Worm (Caenorhabditis elegans) whole organism, late embryonic: ENCODE data around the gene sel-5.

Source experiments
- C38D4.7 ChIP-seq: fragments of 200-800 bp; sonication (Bioruptor generic); optimal IDR thresholded peaks from 2 replicates; lab custom pipeline; 2018; ENCODE audit warnings: mild to moderate bottlenecking, missing genetic modification characterization, moderate library complexity, missing compliant biosample characterization
- F13H6.1 ChIP-seq: sonication (generic microtip); optimal IDR thresholded peaks from 2 replicates; lab custom pipeline; 2016; ENCODE audit warnings: missing genetic modification characterization, missing compliant biosample characterization
- K02D7.2 ChIP-seq: sonication (generic microtip); optimal IDR thresholded peaks from 2 replicates; lab custom pipeline; 2017; ENCODE audit warnings: mild to moderate bottlenecking, missing genetic modification characterization, missing compliant biosample characterization
- ceh-18 ChIP-seq: sonication (generic microtip); optimal IDR thresholded peaks from 2 replicates; lab custom pipeline; 2016; ENCODE audit warnings: missing genetic modification characterization, missing compliant biosample characterization
- ceh-19 ChIP-seq: fragments of 200-800 bp; sonication (Bioruptor generic); optimal IDR thresholded peaks from 2 replicates; lab custom pipeline; 2018; ENCODE audit warnings: mild to moderate bottlenecking, missing genetic modification characterization, missing compliant biosample characterization
- ceh-2 ChIP-seq: sonication (generic microtip); optimal IDR thresholded peaks from 2 replicates; lab custom pipeline; 2016; ENCODE audit warnings: missing genotype, missing genetic modification characterization, missing compliant biosample characterization
- ceh-30 ChIP-seq: fragments of 150-350 bp; optimal IDR thresholded peaks from 2 replicates; lab custom pipeline; 2014; ENCODE audit warnings: missing biosample characterization, missing genetic modification characterization
- ceh-31 ChIP-seq: sonication (generic microtip); optimal IDR thresholded peaks from 2 replicates; lab custom pipeline; 2016; ENCODE audit warnings: missing genetic modification characterization, missing compliant biosample characterization
- ceh-34 ChIP-seq: sonication (generic microtip); optimal IDR thresholded peaks from 2 replicates; lab custom pipeline; 2016; ENCODE audit warnings: mild to moderate bottlenecking, missing genetic modification characterization, missing compliant biosample characterization
- ceh-45 ChIP-seq: fragments of 200-800 bp; sonication (Bioruptor generic); IDR thresholded peaks from 2 replicates; pipeline ENCODE4 v1.3.6; 2022; ENCODE audit warnings: missing genetic modification reagents, missing genetic modification characterization, missing compliant biosample characterization
- ceh-48 ChIP-seq: sonication (generic microtip); optimal IDR thresholded peaks from 2 replicates; lab custom pipeline; 2016; ENCODE audit warnings: missing genetic modification characterization, inconsistent platforms, missing compliant biosample characterization
- ceh-6 ChIP-seq: fragments of 200-800 bp; sonication (Bioruptor generic); optimal IDR thresholded peaks from 2 replicates; lab custom pipeline; 2018; ENCODE audit warnings: mild to moderate bottlenecking, missing genetic modification characterization, missing compliant biosample characterization
- che-1 ChIP-seq: sonication (generic microtip); optimal IDR thresholded peaks from 2 replicates; lab custom pipeline; 2016; ENCODE audit warnings: mild to moderate bottlenecking, missing genetic modification characterization, missing compliant biosample characterization
- elt-2 ChIP-seq: sonication (generic microtip); optimal IDR thresholded peaks from 2 replicates; lab custom pipeline; 2016; ENCODE audit warnings: missing genetic modification reagents, missing genetic modification characterization, missing compliant biosample characterization
- eyg-1 ChIP-seq: sonication (generic microtip); optimal IDR thresholded peaks from 2 replicates; lab custom pipeline; 2016; ENCODE audit warnings: missing genotype, missing genetic modification characterization, missing compliant biosample characterization
- fax-1 ChIP-seq: sonication (generic microtip); optimal IDR thresholded peaks from 2 replicates; lab custom pipeline; 2016; ENCODE audit warnings: missing genotype, missing genetic modification characterization, missing compliant biosample characterization
- gmeb-2 ChIP-seq: sonication (generic microtip); optimal IDR thresholded peaks from 2 replicates; lab custom pipeline; 2016; ENCODE audit warnings: missing genetic modification characterization, inconsistent platforms, missing compliant biosample characterization
- lim-6 ChIP-seq: sonication (generic microtip); optimal IDR thresholded peaks from 2 replicates; lab custom pipeline; 2016; ENCODE audit warnings: missing genetic modification characterization, missing compliant biosample characterization
- lin-11 ChIP-seq: fragments of 200-800 bp; sonication (Bioruptor generic); optimal IDR thresholded peaks from 2 replicates; lab custom pipeline; 2018; ENCODE audit warnings: mild to moderate bottlenecking, missing genetic modification characterization, missing compliant biosample characterization
- nfya-1 ChIP-seq: sonication (generic microtip); optimal IDR thresholded peaks from 2 replicates; lab custom pipeline; 2017; ENCODE audit warnings: missing genetic modification characterization, mild to moderate bottlenecking, missing compliant biosample characterization, antibody characterized with exemption, moderate library complexity
- nhr-11 ChIP-seq: fragments of 150-350 bp; optimal IDR thresholded peaks from 2 replicates; lab custom pipeline; 2014; ENCODE audit warnings: missing biosample characterization, missing genetic modification characterization
- nhr-232 ChIP-seq: sonication (generic microtip); optimal IDR thresholded peaks from 2 replicates; lab custom pipeline; 2016; ENCODE audit warnings: missing genetic modification characterization, missing compliant biosample characterization
- pat-9 ChIP-seq: fragments of 200-800 bp; sonication (Bioruptor generic); optimal IDR thresholded peaks from 2 replicates; lab custom pipeline; 2018; ENCODE audit warnings: mild to moderate bottlenecking, missing genetic modification characterization, moderate library complexity, missing compliant biosample characterization
- pha-2 ChIP-seq: sonication (generic microtip); optimal IDR thresholded peaks from 2 replicates; lab custom pipeline; 2017; ENCODE audit warnings: mild to moderate bottlenecking, missing genetic modification characterization, missing compliant biosample characterization
- pqm-1 ChIP-seq: sonication (generic microtip); optimal IDR thresholded peaks from 2 replicates; lab custom pipeline; 2016; ENCODE audit warnings: missing genetic modification characterization, missing compliant biosample characterization
- pros-1 ChIP-seq: fragments of 150-350 bp; optimal IDR thresholded peaks from 2 replicates; lab custom pipeline; 2014; ENCODE audit warnings: missing biosample characterization, missing genetic modification reagents, missing genetic modification characterization
- ref-2 ChIP-seq: sonication (generic microtip); optimal IDR thresholded peaks from 2 replicates; lab custom pipeline; 2016; ENCODE audit warnings: missing genetic modification characterization, missing compliant biosample characterization
- rnt-1 ChIP-seq: sonication (generic microtip); optimal IDR thresholded peaks from 2 replicates; lab custom pipeline; 2016; ENCODE audit warnings: missing genetic modification characterization, missing compliant biosample characterization
- sdc-2 ChIP-seq: sonication (generic microtip); optimal IDR thresholded peaks from 2 replicates; lab custom pipeline; 2016; ENCODE audit warnings: missing genotype, missing genetic modification characterization, missing compliant biosample characterization
- sox-4 ChIP-seq: sonication (generic microtip); optimal IDR thresholded peaks from 2 replicates; lab custom pipeline; 2017; ENCODE audit warnings: mild to moderate bottlenecking, missing genetic modification characterization, inconsistent platforms, missing compliant biosample characterization
- syd-9 ChIP-seq: sonication (generic microtip); optimal IDR thresholded peaks from 2 replicates; lab custom pipeline; 2016; ENCODE audit warnings: mild to moderate bottlenecking, missing genetic modification characterization, moderate library complexity, missing compliant biosample characterization
- tbx-2 ChIP-seq: sonication (generic microtip); optimal IDR thresholded peaks from 2 replicates; lab custom pipeline; 2016; ENCODE audit warnings: missing genetic modification characterization, missing compliant biosample characterization
- ttx-3 ChIP-seq: sonication (generic microtip); optimal IDR thresholded peaks from 2 replicates; lab custom pipeline; 2016; ENCODE audit warnings: missing genetic modification reagents, missing genetic modification characterization, missing compliant biosample characterization
- unc-3 ChIP-seq, 2 experiments: fragments of 200-800 bp in 1 of 2; sonication (Bioruptor generic) in 1 of 2; sonication (generic microtip) in 1 of 2; conservative IDR thresholded peaks in 1 of 2; optimal IDR thresholded peaks in 1 of 2; 2 replicates each; pipeline versions ENCODE4 v1.3.6 to Lab custom; 2016 to 2022; ENCODE audit warnings: missing compliant biosample characterization in 2 of 2, missing genetic modification characterization in 2 of 2, missing genetic modification reagents in 1 of 2
- unc-42 ChIP-seq: sonication (generic microtip); optimal IDR thresholded peaks from 2 replicates; lab custom pipeline; 2016; ENCODE audit warnings: missing genotype, missing genetic modification characterization, missing compliant biosample characterization
- unc-86 ChIP-seq: sonication (generic microtip); optimal IDR thresholded peaks from 2 replicates; lab custom pipeline; 2016; ENCODE audit warnings: missing genetic modification characterization, missing compliant biosample characterization
- ztf-16 ChIP-seq: sonication (generic microtip); optimal IDR thresholded peaks from 2 replicates; lab custom pipeline; 2017; ENCODE audit warnings: missing genetic modification characterization, missing compliant biosample characterization

The sel-5 gene

DNA sequence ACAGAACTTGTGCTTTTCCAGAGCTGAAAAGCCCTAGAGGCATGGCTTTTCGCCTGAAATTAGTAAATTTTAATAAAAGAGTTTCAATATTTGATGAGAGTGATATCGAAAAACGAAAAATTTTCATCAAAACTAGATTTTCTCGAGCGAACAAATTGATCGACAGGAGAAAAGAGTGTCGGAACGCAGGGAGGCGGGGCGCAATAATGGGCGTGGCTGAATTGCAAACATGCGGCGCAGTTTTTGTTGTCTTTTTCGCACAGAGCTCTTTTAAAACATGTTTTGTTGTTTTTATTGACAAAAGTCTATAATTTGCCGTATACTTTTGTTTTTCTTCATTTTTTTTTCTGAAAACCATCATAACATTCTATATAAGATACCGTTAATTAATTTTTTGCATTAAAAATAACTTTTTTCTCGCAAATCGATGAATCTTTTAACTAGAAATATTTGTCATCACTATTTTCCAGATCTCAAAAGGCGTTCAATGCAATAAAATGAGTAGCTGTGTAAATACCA lies at the start of gene sel-5, which contains the start of gene wdr-48:
Gene sel-5 (minus strand): TSS at position 53 of the 519 bp plus-strand sequence.
Gene wdr-48 (plus strand): TSS at position 469 of the 519 bp plus-strand sequence.
- TF ChIP-seq ceh-31 (tag; lab: Kevin White, UChicago) (peak; percentile 59), che-1 (tag; lab: Kevin White, UChicago) (no peak), unc-42 (peak; percentile 41), lim-6 (no peak), sdc-2 (no peak), nfya-1 (peak; percentile 28), elt-2 (tag; lab: Kevin White, UChicago) (peak; percentile 38), fax-1 (tag; lab: Kevin White, UChicago) (no peak), eyg-1 (tag; lab: Kevin White, UChicago) (no peak), unc-86 (peak; percentile 20), ceh-34 (tag; lab: Kevin White, UChicago) (no peak), pros-1 (tag; lab: Kevin White, UChicago) (no peak), rnt-1 (tag; lab: Kevin White, UChicago) (no peak), nhr-11 (tag; lab: Kevin White, UChicago) (no peak), ceh-2 (tag; lab: Kevin White, UChicago) (no peak), ref-2 (tag; lab: Kevin White, UChicago) (peak; percentile 44)

DNA sequence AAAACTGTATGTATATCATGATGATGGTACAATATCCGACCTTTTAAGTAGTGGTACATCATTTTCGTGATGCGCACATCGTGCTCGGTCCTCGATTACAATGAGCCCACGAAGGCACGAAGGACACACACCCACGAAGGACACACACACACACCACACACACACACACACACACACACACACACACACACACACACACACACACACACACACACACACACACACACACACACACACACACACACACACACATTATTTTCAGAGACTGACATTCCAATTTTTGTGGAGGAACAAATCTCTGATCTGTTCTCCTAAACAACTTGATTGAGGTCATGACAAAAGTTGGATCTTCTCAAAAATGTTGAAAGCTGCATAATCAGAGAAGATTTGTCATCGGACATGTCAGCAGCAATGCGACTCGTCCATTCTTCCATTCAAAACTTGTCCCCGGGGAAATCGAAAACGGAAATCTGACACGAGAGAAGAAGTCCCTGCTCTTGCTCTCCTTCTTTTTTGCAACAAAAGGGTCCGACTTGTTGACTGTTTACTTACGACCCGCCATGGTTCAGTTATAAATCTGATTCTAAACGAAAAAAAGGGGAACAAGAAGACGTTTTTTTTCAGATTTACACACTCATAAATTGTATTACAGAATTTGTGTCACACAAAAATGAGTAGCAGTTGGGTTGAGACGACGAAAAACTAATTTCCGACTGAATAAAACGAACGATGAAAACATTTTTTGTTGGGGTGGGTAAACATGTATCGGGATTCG lies 48.1 kb upstream of the sel-5 start:
- TF ChIP-seq ceh-18 (tag; lab: Kevin White, UChicago) (no peak), K02D7.2 (peak; percentile 46), pqm-1 (tag; lab: Kevin White, UChicago) (no peak), unc-42 (peak; percentile 2), ceh-48 (tag; lab: Kevin White, UChicago) (no peak), gmeb-2 (tag; lab: Kevin White, UChicago) (peak; percentile 28), ceh-34 (tag; lab: Kevin White, UChicago) (no peak), ceh-19 (GFP tag; lab: Kevin White, UChicago) (peak; percentile 61), lin-11 (tag; lab: Kevin White, UChicago) (no peak), ceh-6 (GFP tag; lab: Kevin White, UChicago) (peak; percentile 42), C38D4.7 (GFP tag; lab: Kevin White, UChicago) (peak; percentile 45)

DNA sequence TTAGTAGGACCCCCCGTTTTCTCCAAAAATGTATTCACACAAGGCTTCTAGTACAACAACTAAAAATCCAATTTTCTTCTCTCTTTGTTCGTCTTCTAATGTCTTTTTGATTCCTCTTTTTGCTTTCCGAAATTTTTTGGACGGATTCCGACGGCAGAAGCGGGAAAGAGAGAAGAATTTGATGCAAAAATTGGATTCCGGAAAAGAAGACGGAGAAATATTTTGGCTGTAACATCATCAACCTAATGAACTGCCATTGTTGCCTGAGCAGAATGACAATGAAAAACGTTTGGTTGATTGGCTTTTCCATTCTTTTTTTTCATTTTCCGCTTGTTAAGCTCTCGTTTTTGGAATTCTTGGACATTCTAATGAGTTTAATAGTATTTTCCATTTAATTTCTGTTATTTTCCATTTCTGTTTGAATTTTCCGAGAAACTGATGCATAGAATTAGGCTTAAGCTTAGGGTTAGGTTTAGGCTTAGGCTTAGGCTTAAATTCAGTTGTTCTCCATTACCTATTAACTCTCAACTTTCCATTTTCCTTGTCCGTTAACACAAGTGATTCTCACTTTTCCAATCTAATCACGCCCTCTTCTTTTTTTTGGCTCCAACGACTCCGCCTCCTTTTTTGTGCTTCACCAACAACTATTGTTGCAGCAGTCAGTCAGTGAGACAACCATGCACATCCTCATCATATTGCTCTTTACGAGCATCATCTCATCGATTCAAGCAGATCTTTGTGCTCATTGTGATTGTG lies 44.3 kb upstream of the sel-5 start, which contains the start of gene lron-5:
Gene lron-5 (plus strand): TSS at position 655 of the 756 bp plus-strand sequence.
- TF ChIP-seq unc-42: peak; percentile 45
- TF ChIP-seq ceh-6 (GFP tag; lab: Kevin White, UChicago): no peak
- no peak for TF ChIP-seq ceh-30 (tag; lab: Kevin White, UChicago)

DNA sequence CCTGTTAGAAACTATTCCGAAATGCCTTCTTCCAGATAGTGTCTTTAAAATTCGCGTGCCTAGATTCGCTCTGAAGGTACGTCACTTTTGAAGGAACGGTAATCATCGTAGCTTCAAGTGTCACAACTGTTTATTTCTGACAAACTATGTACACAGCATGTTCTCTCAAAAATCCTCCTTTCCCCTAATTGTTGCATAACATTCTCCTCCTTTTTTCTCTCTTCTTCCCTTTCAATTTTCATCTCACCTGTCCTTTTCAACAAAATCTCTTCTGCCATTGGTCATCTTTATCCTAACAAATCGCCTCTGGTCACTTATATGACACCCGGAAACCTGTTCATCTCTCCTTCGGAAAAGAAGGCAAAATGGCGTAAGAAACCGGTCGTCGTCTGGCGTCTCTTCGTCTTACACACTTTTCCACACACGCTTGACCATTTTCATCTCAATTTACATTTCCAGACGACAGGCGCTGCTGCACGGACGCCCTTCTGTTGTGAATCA lies 37.9 kb upstream of the sel-5 start, which contains the start of gene lips-3:
Gene lips-3 (plus strand): TSS at position 458 of the 501 bp plus-strand sequence.
- TF ChIP-seq F13H6.1 (tag; lab: Kevin White, UChicago) (peak; percentile 1), sox-4 (no peak)

DNA sequence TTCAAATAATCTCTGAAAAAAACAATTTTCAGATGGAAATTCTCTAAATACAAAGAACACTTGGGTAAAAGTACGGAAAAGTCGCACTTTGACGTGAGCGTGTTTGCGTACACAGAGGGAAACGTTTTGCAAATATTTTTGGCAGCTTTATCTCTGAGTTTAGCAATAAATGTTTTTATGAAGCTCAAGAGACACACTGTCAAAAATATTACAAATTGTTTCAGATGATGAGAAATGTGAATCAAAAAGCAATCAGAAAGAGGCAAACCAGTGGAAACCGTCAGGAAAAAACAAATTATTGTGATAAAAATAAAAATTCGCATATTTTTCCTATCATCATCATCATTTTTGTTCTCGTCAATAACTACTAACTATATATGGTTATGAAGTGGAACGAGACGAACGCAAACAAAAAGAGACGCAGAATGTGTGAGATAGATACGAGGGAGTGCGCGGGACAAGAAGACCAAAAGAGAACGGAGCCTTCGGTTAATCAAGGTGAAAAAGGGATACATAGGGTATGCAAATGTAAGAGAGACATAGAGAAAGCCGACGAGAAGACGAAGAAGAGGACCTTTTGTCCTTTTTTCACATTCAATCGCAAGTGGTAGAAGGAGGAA lies 34.2 kb upstream of the sel-5 start, which contains the start of gene sel-2:
Gene sel-2 (minus strand): TSS at position 51 of the 620 bp plus-strand sequence.
- TF ChIP-seq pha-2 (tag; lab: Kevin White, UChicago) (no peak), ceh-2 (tag; lab: Kevin White, UChicago) (no peak), tbx-2 (tag; lab: Kevin White, UChicago) (peak; percentile 49), ceh-31 (tag; lab: Kevin White, UChicago) (peak; percentile 67), unc-3 (GFP tag; conservative IDR thresholded peaks at IDR 0.05; lab: Robert Waterston, UW) (no peak), unc-3 (tag; optimal IDR thresholded peaks at IDR 0.05; lab: Kevin White, UChicago) (no peak), syd-9 (tag; lab: Kevin White, UChicago) (no peak), ceh-45 (GFP tag; lab: Robert Waterston, UW) (no peak), rnt-1 (tag; lab: Kevin White, UChicago) (no peak), F13H6.1 (tag; lab: Kevin White, UChicago) (no peak), sox-4 (no peak), pqm-1 (tag; lab: Kevin White, UChicago) (no peak), ref-2 (tag; lab: Kevin White, UChicago) (no peak), pat-9 (tag; lab: Kevin White, UChicago) (no peak), nfya-1 (peak; percentile 54), ceh-48 (tag; lab: Kevin White, UChicago) (no peak), ztf-16 (tag; lab: Kevin White, UChicago) (no peak), ceh-18 (tag; lab: Kevin White, UChicago) (no peak), ceh-6 (GFP tag; lab: Kevin White, UChicago) (no peak), ttx-3 (tag; lab: Kevin White, UChicago) (no peak), nhr-232 (tag; lab: Kevin White, UChicago) (no peak), unc-42 (peak; percentile 74)
